Fruit fly (Drosophila melanogaster) whole organism, adult: ENCODE data around the gene CG14174.
A peak's percentile ranks its signal among the peaks of the same experiment; 100 is the strongest.

Source experiments
- CG11617 ChIP-seq: fragments of 200-800 bp; sonication (Bioruptor generic); optimal IDR thresholded peaks from 2 replicates; lab custom pipeline; 2017; ENCODE audit warnings: mild to moderate bottlenecking, missing biosample characterization, missing genetic modification reagents, missing genetic modification characterization
- CG14711 ChIP-seq: fragments of 200-800 bp; sonication (Bioruptor generic); optimal IDR thresholded peaks from 2 replicates; lab custom pipeline; 2018; ENCODE audit warnings: missing biosample characterization, mild to moderate bottlenecking, missing genetic modification characterization, moderate library complexity
- CG1620 ChIP-seq: fragments of 200-800 bp; sonication (Bioruptor generic); optimal IDR thresholded peaks from 2 replicates; lab custom pipeline; 2016; ENCODE audit warnings: missing biosample characterization, missing genetic modification characterization
- CG5204 ChIP-seq: fragments of 200-800 bp; sonication (Bioruptor generic); optimal IDR thresholded peaks from 2 replicates; lab custom pipeline; 2016; ENCODE audit warnings: missing biosample characterization, missing genetic modification characterization
- CG7045 ChIP-seq: fragments of 200-800 bp; sonication (Bioruptor generic); optimal IDR thresholded peaks from 2 replicates; lab custom pipeline; 2017; ENCODE audit warnings: missing biosample characterization, mild to moderate bottlenecking, missing genetic modification characterization
- CG7101 ChIP-seq: fragments of 200-800 bp; sonication (Bioruptor generic); optimal IDR thresholded peaks from 2 replicates; lab custom pipeline; 2018; ENCODE audit warnings: missing biosample characterization, mild to moderate bottlenecking, missing genetic modification characterization, moderate library complexity
- Clk ChIP-seq: fragments of 200-800 bp; sonication (Bioruptor generic); optimal IDR thresholded peaks from 2 replicates; lab custom pipeline; 2017; ENCODE audit warnings: missing biosample characterization, missing genetic modification characterization
- Crg-1 ChIP-seq: fragments of 200-800 bp; sonication (Bioruptor generic); optimal IDR thresholded peaks from 2 replicates; lab custom pipeline; 2016; ENCODE audit warnings: missing biosample characterization, missing genetic modification characterization
- Hr96 ChIP-seq: fragments of 200-800 bp; sonication (Bioruptor generic); optimal IDR thresholded peaks from 2 replicates; lab custom pipeline; 2016; ENCODE audit warnings: missing biosample characterization, missing genetic modification characterization
- Mnt ChIP-seq: fragments of 200-800 bp; sonication (Bioruptor generic); optimal IDR thresholded peaks from 2 replicates; lab custom pipeline; 2016; ENCODE audit warnings: missing biosample characterization, mild to moderate bottlenecking, missing genetic modification characterization
- bab1 ChIP-seq: fragments of 200-800 bp; sonication (Bioruptor generic); optimal IDR thresholded peaks from 3 replicates; lab custom pipeline; 2019; ENCODE audit warnings: missing biosample characterization, mild to moderate bottlenecking, missing genetic modification characterization, moderate library complexity
- cnc ChIP-seq, 2 experiments: fragments of >200 bp; optimal IDR thresholded peaks; 2 replicates each; lab custom pipeline; 2017
- kay ChIP-seq: fragments of 200-800 bp; sonication (Bioruptor generic); peaks from one replicate; lab custom pipeline; 2016; ENCODE audit warnings: missing biosample characterization, missing genetic modification characterization, borderline replicate concordance
- ovo ChIP-seq: fragments of 200-800 bp; sonication (Bioruptor generic); optimal IDR thresholded peaks from 2 replicates; lab custom pipeline; 2016; ENCODE audit warnings: missing biosample characterization, missing genetic modification characterization
- pad ChIP-seq: fragments of 200-800 bp; sonication (Bioruptor generic); optimal IDR thresholded peaks from 3 replicates; lab custom pipeline; 2017; ENCODE audit warnings: missing biosample characterization, missing genetic modification characterization, mild to moderate bottlenecking, moderate library complexity, missing genetic modification reagents
- tj ChIP-seq: fragments of 200-800 bp; sonication (Bioruptor generic); optimal IDR thresholded peaks from 3 replicates; lab custom pipeline; 2017; ENCODE audit warnings: missing biosample characterization, mild to moderate bottlenecking, missing genetic modification characterization, moderate library complexity
- toe ChIP-seq: fragments of 200-800 bp; sonication (Bioruptor generic); optimal IDR thresholded peaks from 2 replicates; lab custom pipeline; 2016; ENCODE audit warnings: missing biosample characterization, missing genetic modification characterization

The CG14174 gene

DNA sequence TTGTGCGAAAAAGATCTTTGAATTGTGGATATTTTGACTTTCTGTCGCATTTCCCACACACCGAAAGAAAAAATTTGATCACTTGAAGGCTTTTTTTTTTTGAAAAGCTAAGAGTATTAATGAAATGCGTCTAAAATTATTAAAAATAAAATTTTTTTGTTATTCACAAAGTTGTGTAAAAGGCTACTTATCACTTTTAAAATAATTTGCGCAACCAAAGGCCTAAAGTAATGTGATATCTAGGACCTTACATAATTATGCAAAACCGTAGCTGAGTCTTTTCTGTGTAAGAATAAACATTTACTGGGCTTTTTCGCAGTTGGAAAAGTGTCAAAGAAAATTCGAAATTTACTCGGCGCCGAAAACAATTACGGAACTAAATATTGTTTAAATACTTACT, 45.2 kb downstream of the CG14174 start:
- no peak for TF ChIP-seq cnc (optimal IDR thresholded peaks at IDR 0.05; lab: Kevin White, UChicago)
- peak; percentile 54 for TF ChIP-seq kay (GFP tag; lab: Kevin White, UChicago)

DNA sequence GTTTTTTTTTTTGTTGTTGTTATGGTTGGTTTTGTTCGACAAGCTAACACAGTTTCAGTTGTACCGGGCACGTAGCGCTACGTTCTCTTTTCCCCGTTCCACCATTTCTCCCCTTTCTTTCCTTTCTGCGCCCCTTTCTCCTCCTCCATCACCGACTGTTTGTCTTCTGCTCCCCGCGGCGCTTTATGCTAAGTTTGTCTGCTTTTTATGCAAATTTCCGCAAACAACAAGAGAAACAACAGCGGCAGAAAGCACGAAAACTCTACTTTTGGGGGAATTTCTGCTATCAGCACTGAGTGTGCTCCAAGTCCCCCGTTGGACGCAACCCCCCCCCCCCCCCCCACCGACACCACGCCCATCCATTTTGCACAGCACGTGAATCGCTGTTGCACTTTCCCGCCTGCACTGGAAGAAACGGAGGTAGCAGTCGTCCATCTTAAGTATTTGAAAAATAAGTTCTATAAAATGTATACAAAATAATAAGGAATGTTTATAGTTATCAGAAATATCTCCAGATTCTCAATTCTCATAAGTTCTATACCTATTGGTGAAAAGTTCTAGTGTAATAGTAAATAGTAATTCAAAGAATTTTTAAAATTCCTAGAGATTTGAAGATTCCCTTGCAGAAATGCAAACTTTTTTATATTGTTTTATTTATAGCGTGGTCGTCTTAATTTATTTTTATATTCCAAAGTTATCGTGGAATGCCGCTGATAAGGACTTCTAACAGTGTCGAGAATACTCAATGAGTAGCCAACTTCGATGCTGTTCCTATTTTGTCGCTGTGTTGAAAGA, 46.0 kb downstream of the CG14174 start:
- TF ChIP-seq pad (GFP tag; lab: Kevin White, UChicago) (no peak), kay (GFP tag; lab: Kevin White, UChicago) (no peak), CG7101 (no peak), CG5204 (GFP tag; lab: Kevin White, UChicago) (no peak), CG7045 (GFP tag; lab: Kevin White, UChicago) (no peak), Mnt (GFP tag; lab: Kevin White, UChicago) (no peak), CG1620 (GFP tag; lab: Kevin White, UChicago) (no peak), CG11617 (GFP tag; lab: Kevin White, UChicago) (no peak), tj (GFP tag; lab: Kevin White, UChicago) (no peak), Hr96 (no peak)

DNA sequence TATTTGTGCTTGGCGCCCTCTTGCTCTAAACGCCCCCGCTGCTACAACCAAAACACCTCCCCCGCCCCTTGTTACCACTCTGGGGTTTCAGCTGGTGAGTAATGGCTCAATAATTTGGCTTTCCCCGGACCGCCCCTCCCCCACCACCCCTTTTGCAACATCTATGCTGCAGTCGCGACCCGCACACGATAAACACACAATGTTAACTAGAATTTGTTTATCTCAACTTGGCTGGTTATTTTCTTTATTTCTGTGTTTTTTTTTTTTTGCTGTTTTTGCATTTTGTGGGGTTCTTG, 46.5 kb downstream of the CG14174 start:
- TF ChIP-seq CG1620 (GFP tag; lab: Kevin White, UChicago) (no peak), toe (GFP tag; lab: Kevin White, UChicago) (no peak), CG11617 (GFP tag; lab: Kevin White, UChicago) (no peak), CG14711 (no peak)

DNA sequence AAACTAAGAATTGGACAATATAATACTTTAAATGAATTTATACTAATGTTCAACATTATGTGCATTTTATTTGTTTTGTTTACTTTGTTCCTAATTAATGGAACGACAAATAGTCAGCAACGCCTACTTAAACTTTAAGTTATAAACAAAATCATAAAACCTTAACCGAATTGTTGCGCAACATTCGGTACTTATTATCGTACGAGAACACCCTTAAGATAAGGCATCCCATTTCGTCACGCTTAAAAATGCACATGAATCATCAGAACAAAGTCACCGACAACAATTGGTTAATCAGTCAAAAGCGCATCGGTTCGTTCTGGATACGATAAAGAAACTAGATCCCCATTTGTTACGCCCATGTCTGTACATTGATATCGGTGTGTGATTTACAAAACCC, 47.2 kb downstream of the CG14174 start:
- TF ChIP-seq kay (GFP tag; lab: Kevin White, UChicago) (no peak), pad (GFP tag; lab: Kevin White, UChicago) (no peak), CG5204 (GFP tag; lab: Kevin White, UChicago) (no peak), Mnt (GFP tag; lab: Kevin White, UChicago) (no peak), tj (GFP tag; lab: Kevin White, UChicago) (no peak), CG7101 (no peak), Crg-1 (GFP tag; lab: Kevin White, UChicago) (no peak), CG11617 (GFP tag; lab: Kevin White, UChicago) (no peak), Clk (GFP tag; lab: Kevin White, UChicago) (no peak), toe (GFP tag; lab: Kevin White, UChicago) (no peak), Hr96 (no peak), CG1620 (GFP tag; lab: Kevin White, UChicago) (no peak), CG14711 (no peak)

DNA sequence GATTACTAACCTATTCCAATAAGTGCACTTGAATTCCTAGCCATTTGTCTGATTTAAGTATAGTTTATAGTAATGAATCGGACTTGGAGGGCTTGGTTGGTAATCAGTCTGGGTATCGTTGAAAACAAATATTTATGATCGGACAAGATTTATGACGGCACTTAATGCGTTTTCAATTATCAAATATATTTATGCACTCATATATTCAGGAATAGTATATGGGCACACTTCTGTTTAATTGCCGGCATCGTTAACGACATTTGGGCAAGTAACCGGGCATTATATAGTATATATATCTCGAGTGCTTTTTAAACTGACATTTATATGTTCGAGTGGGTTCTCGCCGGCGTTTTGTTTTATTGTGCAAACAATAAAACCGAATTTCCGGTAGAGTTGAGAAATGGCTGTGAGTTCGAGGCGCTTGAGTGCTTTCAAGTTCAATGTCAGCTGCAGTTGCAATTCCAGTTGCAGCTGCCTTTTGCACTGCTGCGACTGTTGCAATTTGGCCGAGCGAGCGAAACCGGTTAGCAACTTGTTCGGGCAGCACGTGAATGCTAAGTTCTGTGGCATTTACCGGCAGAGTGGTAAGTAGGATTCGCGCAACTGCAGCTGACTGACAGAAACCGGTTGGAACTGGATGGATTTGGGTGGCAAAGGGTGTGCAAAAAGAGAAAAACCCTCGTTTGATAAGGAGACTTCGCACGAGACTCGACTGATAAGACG, 48.7 kb downstream of the CG14174 start:
- TF ChIP-seq CG7045 (GFP tag; lab: Kevin White, UChicago) (peak; percentile 23), kay (GFP tag; lab: Kevin White, UChicago) (peak; percentile 47), Clk (GFP tag; lab: Kevin White, UChicago) (no peak), bab1 (no peak), tj (GFP tag; lab: Kevin White, UChicago) (no peak)

DNA sequence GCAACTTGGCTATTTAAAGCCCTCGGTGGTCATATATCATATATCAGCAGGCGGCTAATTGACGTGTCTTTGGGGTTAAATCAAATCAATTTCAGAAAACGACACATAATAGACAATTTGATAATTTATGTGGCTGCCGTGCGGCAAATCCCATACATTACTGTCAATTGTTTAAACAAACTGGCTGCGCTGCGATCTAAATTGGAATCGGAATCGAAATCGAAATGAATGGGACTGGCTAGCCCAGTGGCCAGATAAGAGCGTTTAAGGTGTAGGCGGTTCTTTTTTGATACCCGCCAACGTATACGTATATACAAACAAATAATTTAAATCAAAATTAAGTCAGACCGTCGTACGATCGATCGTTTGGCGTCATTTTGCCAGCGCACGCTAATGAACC, 49.3 kb downstream of the CG14174 start:
- no peak for TF ChIP-seq ovo (GFP tag; lab: Kevin White, UChicago)
- TF ChIP-seq CG11617 (GFP tag; lab: Kevin White, UChicago), result no peak
- TF ChIP-seq cnc (optimal IDR thresholded peaks at IDR 0.05; lab: Kevin White, UChicago), result no peak
- TF ChIP-seq Mnt (GFP tag; lab: Kevin White, UChicago), result no peak
- no peak for TF ChIP-seq tj (GFP tag; lab: Kevin White, UChicago)
- no peak for TF ChIP-seq CG1620 (GFP tag; lab: Kevin White, UChicago)
- no peak for TF ChIP-seq kay (GFP tag; lab: Kevin White, UChicago)
- no peak for TF ChIP-seq Hr96
- no peak for TF ChIP-seq Clk (GFP tag; lab: Kevin White, UChicago)
- no peak for TF ChIP-seq toe (GFP tag; lab: Kevin White, UChicago)
- TF ChIP-seq CG7101, result no peak
- TF ChIP-seq CG5204 (GFP tag; lab: Kevin White, UChicago), result no peak
- no peak for TF ChIP-seq CG14711
